Fruit fly (Drosophila melanogaster) S2 (cell line): ENCODE results near the gene CG31268.

Experiments used
- CG8478 ChIP-seq: fragments of >200 bp; optimal IDR thresholded peaks from 2 replicates; lab custom pipeline; 2018
- CTCF ChIP-seq, 2 experiments: fragments of >200 bp; optimal IDR thresholded peaks; 2 replicates each; lab custom pipeline; 2018

dm6 chr3R:17079859-17080255 lies 48.3 kb downstream of the CG31268 start, which contains the start of the genes Keap1 and kuk:
- TF ChIP-seq CG8478 (lab: Kevin White, UChicago) = no peak
- TF ChIP-seq CTCF (optimal IDR thresholded peaks at IDR 0.05; lab: Kevin White, UChicago) = peak in 1 of 2 experiments; percentile 54
